Worm (Caenorhabditis elegans) whole organism, early embryonic: ENCODE data around the gene C36B7.4.

Experiments
- ama-1 ChIP-seq: fragments of 150-350 bp; optimal IDR thresholded peaks from 2 replicates; lab custom pipeline; 2014
- ceh-13 ChIP-seq: fragments of 200-800 bp; sonication (Bioruptor generic); optimal IDR thresholded peaks from 2 replicates; lab custom pipeline; 2018; ENCODE audit warnings: mild to moderate bottlenecking, missing genetic modification characterization, missing compliant biosample characterization

DNA sequence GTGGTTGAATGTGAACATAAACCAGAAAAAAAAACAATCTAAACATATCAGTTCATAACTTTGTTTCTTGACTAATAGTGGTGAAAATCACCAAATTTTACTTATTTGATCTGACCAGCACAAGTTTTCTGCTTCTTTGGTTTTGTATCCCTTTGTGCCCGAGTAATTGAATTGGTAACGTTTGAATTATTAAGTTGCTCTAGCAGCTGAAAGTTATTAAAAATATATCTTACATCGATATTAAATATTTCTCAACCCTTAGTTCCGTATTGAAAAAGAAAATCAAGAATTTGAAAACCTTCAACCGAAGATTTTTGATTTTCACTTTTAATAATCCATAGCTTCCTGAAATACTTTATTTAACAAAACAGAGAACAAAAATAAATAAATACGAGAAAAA lies 19.8 kb downstream of the C36B7.4 start:
- TF ChIP-seq ceh-13 (GFP tag; lab: Kevin White, UChicago) = no peak
- no peak for TF ChIP-seq ama-1 (lab: Kevin White, UChicago)
